Worm (Caenorhabditis elegans) whole organism, L4/young adult: Measurements from ENCODE around the gene Y75B8A.28.
A peak's percentile ranks its signal among the peaks of the same experiment; 100 is the strongest.

Experiments
- W03F9.2 ChIP-seq: fragments of 150-350 bp; optimal IDR thresholded peaks from 2 replicates; lab custom pipeline; 2014; ENCODE audit warnings: missing biosample characterization, missing genetic modification characterization
- dao-5 ChIP-seq: sonication (generic microtip); optimal IDR thresholded peaks from 2 replicates; lab custom pipeline; 2016; ENCODE audit warnings: missing genotype, missing genetic modification characterization, moderate library complexity, missing compliant biosample characterization
- him-1 ChIP-seq: sonication (generic microtip); optimal IDR thresholded peaks from 2 replicates; lab custom pipeline; 2016; ENCODE audit warnings: missing genotype, missing genetic modification reagents, missing genetic modification characterization, missing compliant biosample characterization

The Y75B8A.28 gene

ce11 chrIII:12317492-12317891 lies 1.4 kb upstream of the Y75B8A.28 start:
- TF ChIP-seq him-1 (tag; lab: Kevin White, UChicago), result no peak
- no peak for TF ChIP-seq dao-5 (tag; lab: Kevin White, UChicago)
- no peak for TF ChIP-seq W03F9.2

DNA sequence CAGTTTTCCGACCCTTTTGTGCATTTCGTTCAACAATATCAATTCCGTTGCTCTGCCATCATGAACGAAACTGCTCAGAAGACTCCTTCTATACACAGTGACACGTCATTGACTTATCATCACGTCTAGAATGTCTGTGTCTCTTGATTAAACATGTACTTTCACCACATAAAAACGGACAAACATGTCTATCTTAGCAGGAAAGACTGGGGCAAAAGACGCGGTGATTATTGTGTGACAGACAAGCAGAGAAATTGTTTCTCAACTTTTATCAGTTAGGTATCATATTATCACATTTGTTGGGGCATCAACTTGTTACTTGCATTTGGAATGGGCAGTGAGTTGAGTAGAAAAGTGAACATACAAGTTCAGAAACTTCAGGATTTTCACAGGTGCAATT lies 6.4 kb downstream of the Y75B8A.28 start:
- TF ChIP-seq dao-5 (tag; lab: Kevin White, UChicago), result no peak
- no peak for TF ChIP-seq him-1 (tag; lab: Kevin White, UChicago)
- no peak for TF ChIP-seq W03F9.2

- TF ChIP-seq dao-5 (tag; lab: Kevin White, UChicago) (no peak), W03F9.2 (no peak), him-1 (tag; lab: Kevin White, UChicago) (no peak)
Measured at ce11 chrIII:12327528-12327997, 8.7 kb downstream of the Y75B8A.28 start, which contains the start of the genes zip-12 and Y75B8A.63. Gene zip-12 (plus strand): TSS chrIII:12327914. Gene Y75B8A.63 (plus strand): TSS chrIII:12327947.

DNA sequence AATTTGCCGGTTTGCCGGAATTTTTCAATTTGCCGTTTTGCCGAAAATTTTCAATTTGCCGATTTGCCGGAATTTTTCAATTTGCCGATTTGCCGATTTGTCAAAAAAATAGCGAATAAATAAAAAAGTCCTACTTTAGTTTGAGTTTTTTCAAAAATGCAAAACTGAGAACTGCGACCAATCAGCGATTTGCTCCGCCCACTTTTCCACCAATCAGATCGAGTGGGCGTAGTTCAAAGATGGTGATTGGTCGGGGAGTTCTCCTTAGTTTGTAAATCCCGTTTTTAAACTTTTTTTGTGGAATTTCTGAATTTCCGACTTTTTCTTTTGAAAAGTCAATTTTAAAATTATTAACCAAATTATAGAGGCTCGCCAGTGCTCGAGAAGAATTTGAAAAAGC lies 12.4 kb downstream of the Y75B8A.28 start:
- TF ChIP-seq dao-5 (tag; lab: Kevin White, UChicago) (no peak), him-1 (tag; lab: Kevin White, UChicago) (no peak), W03F9.2 (no peak)

- TF ChIP-seq W03F9.2 (no peak), him-1 (tag; lab: Kevin White, UChicago) (no peak), dao-5 (tag; lab: Kevin White, UChicago) (no peak)
Measured at ce11 chrIII:12333445-12333844, 14.6 kb downstream of the Y75B8A.28 start, which contains the start of gene zip-1. Gene zip-1 (plus strand): TSS chrIII:12333745.

- TF ChIP-seq him-1 (tag; lab: Kevin White, UChicago) (no peak), W03F9.2 (no peak), dao-5 (tag; lab: Kevin White, UChicago) (no peak)
Measured at ce11 chrIII:12334268-12334667, 15.4 kb downstream of the Y75B8A.28 start.

ce11 chrIII:12335400-12335994 lies 16.6 kb downstream of the Y75B8A.28 start:
- TF ChIP-seq dao-5 (tag; lab: Kevin White, UChicago), result no peak
- peak; percentile 1 for TF ChIP-seq W03F9.2

ce11 chrIII:12344940-12345339 lies 26.1 kb downstream of the Y75B8A.28 start:
- TF ChIP-seq W03F9.2, result no peak

DNA sequence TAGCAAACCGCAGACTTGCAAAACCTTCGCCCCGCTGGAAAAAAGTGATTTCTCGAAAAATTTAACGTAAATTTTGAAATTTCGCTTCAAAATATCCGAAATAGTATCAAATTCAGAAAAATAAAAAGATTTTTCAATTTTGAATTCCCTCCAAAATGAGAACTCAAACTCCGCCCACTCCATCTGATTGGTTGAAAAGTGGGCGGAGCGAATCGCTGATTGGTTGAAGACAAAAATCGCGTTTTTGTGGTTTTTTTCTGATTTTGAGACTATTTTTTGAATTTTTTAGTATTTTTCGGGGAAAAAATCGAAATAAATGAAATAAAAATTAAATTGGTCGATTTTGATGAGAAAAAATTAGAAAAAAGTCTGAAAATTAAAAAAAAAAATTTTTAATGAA lies 30.1 kb downstream of the Y75B8A.28 start:
- no peak for TF ChIP-seq dao-5 (tag; lab: Kevin White, UChicago)
- TF ChIP-seq him-1 (tag; lab: Kevin White, UChicago), result no peak
- TF ChIP-seq W03F9.2, result no peak

DNA sequence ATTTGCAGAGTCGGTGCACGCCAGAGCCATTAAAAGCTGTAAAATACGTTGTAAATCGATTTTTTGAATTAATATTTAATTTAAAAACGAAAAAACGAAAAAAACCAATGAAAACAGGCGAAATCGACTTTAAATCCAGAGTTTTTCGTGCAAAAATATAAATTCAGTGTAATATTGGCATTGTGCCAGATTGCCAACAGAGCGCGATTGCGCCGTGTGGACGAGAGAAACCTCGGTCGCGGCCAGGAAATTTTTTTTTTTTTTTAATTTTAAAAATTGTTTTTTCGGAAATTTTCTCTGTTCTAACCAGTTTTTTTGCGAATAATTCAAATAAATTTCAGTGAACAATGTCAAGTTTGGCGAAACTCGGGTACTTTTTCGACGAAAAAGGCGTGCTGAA lies 32.4 kb downstream of the Y75B8A.28 start, which contains the start of the genes pph-4.1 and Y75B8A.31:
Gene pph-4.1, minus strand, starts transcription at position 36 of the 400 bp plus-strand sequence.
Gene Y75B8A.31, plus strand, starts transcription at position 342 of the 400 bp plus-strand sequence.
- TF ChIP-seq W03F9.2 (peak; percentile 94), dao-5 (tag; lab: Kevin White, UChicago) (no peak), him-1 (tag; lab: Kevin White, UChicago) (peak; percentile 58)

DNA sequence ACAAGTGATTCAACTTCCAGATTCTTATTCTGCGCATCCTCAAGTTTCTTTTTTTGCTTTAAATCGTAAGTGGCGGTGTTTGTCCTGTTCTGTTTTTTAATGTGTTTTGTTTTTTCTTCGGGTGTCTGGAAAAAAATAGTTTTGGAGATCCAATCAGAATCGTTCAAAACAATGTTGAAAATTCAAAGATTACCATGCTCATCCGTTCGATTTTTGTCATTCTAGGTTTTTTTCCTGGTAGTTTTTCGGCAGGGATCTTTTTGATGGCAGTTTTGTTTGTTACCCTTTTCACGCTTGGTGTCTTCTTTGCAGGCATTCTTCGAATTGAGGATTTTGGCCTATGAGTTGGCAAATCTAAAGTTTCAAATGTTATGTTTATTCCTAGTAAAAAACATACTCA lies 37.7 kb downstream of the Y75B8A.28 start:
- TF ChIP-seq him-1 (tag; lab: Kevin White, UChicago) (no peak), W03F9.2 (no peak), dao-5 (tag; lab: Kevin White, UChicago) (no peak)

DNA sequence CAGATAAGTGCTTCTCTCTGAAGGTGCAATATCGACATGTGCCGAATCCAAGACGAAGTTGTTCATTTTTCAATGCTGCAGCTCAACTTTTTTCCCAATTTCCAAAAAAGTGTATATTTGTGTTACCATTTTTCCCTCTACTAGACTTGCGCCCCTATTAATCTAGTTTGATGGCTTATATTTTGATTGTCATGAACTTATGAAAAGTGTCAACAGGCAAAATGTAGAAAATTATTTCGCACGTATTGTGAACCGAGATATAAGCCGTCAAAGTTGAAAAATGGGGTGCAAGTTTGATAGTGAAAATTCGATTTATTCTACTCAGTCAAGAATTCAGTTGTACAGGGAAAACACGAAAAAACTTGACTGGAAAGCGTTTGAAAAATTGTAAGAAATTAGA lies 39.6 kb downstream of the Y75B8A.28 start, which contains the start of gene Y75B8A.32:
Gene Y75B8A.32, minus strand, starts transcription at position 101 of the 400 bp plus-strand sequence.
- TF ChIP-seq W03F9.2 (no peak), dao-5 (tag; lab: Kevin White, UChicago) (no peak), him-1 (tag; lab: Kevin White, UChicago) (no peak)

ce11 chrIII:12359265-12359664 lies 40.4 kb downstream of the Y75B8A.28 start, which contains the start of gene Y75B8A.34:
Gene Y75B8A.34 (plus strand): TSS chrIII:12359565.
- no peak for TF ChIP-seq W03F9.2
- TF ChIP-seq him-1 (tag; lab: Kevin White, UChicago), result no peak
- no peak for TF ChIP-seq dao-5 (tag; lab: Kevin White, UChicago)

DNA sequence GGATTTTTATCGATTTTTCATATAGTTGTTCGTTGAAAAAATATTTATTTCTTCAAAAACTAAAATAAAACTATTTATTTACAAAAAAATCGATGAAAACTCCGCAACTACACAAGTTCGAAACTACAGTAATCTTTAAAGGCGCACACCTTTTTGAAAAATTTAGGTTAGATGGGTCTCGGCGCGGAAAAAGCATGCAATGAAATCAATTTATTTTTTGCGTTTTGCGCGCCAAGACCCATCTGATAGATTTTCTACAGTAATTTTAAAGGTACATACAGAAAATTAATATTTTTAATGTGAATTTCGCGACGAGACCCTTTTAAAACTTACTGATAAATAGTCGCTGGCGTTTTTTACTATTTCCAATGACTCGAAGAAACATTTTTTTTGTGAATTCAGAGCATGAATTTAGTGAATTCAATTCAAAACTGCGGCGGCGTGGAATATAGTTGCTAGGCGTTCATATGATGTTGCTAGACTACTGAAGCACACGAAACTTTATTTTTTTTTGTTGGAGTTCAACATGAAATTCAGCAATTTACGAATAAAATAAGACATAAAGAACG lies 48.2 kb downstream of the Y75B8A.28 start, which contains the start of gene Y75B8A.33:
Gene Y75B8A.33, minus strand, starts transcription at position 385 of the 569 bp plus-strand sequence.
- TF ChIP-seq W03F9.2 (no peak), dao-5 (tag; lab: Kevin White, UChicago) (no peak), him-1 (tag; lab: Kevin White, UChicago) (no peak)
